Worm (Caenorhabditis elegans) whole organism, mixed stage, embryonic: ENCODE data around the gene coq-3.
A peak's percentile ranks its signal among the peaks of the same experiment; 100 is the strongest.

Experiments
- elt-3 ChIP-seq: fragments of 150-350 bp; optimal IDR thresholded peaks from 2 replicates; lab custom pipeline; 2014; ENCODE audit warnings: missing biosample characterization, missing genetic modification characterization
- ham-2 ChIP-seq: fragments of 200-800 bp; sonication (Bioruptor generic); optimal IDR thresholded peaks from 2 replicates; lab custom pipeline; 2018; ENCODE audit warnings: mild to moderate bottlenecking, missing genetic modification characterization, missing compliant biosample characterization
- nhr-28 ChIP-seq: fragments of 150-350 bp; optimal IDR thresholded peaks from 2 replicates; lab custom pipeline; 2014; ENCODE audit warnings: missing biosample characterization, missing genetic modification characterization
- nhr-76 ChIP-seq: sonication (generic microtip); optimal IDR thresholded peaks from 2 replicates; lab custom pipeline; 2017; ENCODE audit warnings: missing biosample characterization, missing genetic modification characterization
- snpc-4 ChIP-seq: fragments of 150-350 bp; optimal IDR thresholded peaks from 2 replicates; lab custom pipeline; 2014; ENCODE audit warnings: missing biosample characterization, missing genetic modification characterization

DNA sequence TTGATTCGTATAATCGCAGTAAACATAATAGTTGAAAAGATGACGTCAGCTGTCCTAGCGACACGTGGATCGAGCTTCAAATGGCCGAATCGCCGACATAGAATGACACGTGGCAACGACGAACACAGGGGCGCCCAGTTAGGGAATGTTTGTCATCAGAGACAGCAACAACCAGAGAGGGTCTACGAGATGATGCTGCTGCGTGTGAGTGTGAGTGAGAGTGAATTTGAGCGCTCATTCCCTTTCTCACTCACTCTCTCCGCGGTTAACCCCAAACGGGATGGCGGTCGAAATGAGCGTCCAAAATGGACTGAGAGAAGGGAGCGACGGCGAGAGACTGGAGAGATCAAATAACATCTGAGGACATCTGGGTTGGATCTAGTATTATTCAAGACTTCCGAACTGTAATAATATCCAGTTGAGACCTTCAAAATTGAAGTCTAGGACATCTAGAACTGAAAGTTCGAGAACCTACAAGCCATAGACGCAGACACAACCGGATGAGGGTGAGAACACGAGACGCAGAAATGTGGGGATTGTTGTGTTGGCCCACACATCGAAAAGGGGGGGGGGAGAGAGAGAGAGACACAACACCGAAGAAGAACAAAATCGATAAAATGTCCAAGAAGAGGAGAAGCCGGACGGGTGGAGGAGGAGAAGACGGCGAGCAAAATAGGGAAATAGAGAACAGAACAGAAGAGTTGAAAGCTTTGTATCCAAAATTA is 2.1 kb downstream of the coq-3 start:
- TF ChIP-seq elt-3 (tag; lab: Kevin White, UChicago) (no peak), snpc-4 (tag; lab: Kevin White, UChicago) (no peak), nhr-28 (no peak), ham-2 (peak; percentile 48), nhr-76 (tag; lab: Kevin White, UChicago) (no peak)
